Fruit fly (Drosophila melanogaster): ENCODE measurements around the gene Cpr78Cb.

DNA sequence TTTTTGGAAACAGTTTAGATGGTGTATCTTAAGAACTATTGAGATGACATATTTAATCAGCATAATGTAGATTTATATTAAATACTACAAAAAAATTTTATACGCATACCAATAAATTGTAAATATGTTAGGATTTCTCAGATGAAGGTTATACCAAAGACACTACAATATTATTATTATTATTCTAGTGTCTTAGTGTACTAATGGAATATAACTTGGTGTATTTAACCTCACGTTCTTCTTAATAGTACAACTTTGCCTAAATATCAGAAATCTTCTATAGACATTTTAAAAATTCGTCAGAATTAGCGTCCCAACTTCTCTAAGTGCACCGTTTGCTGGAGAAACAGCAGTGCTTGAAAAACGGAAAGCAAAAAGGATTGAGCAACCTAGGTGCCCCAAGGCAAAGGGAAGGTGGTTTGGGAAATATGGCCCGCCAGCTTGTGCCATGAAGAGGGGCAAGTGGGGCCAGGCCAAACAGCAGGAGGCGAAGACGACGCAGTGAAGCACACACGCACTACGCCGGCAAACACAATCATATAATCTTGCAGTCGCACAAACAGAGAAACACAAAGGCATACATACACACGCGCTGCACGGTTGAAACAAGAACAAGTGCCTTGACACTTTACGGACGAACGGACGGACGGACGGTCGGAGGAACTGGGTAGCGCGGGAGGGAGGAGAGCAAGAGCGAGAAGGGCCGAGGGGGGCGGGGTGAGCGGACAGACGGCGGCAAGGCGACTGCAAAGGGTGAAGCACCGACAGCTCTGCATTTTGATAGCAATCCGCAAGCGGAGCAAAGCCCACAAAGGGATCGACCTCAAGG is 41.1 kb upstream of the Cpr78Cb start:
- TF ChIP-seq Hr38 (GFP tag; optimal IDR thresholded peaks at IDR 0.05) (no peak), fd85E (GFP tag; optimal IDR thresholded peaks at IDR 0.05) (no peak), acj6 (GFP tag; optimal IDR thresholded peaks at IDR 0.05) (peak; percentile 65), spab (GFP tag; optimal IDR thresholded peaks at IDR 0.05) (peak; percentile 79), CG11294 (GFP tag; IDR thresholded peaks at IDR 0.05) (no peak), Smox (GFP tag; optimal IDR thresholded peaks at IDR 0.05) (peak; percentile 56), dsx (GFP tag; optimal IDR thresholded peaks at IDR 0.05; ENCODE audit: poor library complexity, severe bottlenecking) (peak; percentile 47), CG15336 (GFP tag; IDR thresholded peaks at IDR 0.05) (no peak), CG10631 (GFP tag; optimal IDR thresholded peaks at IDR 0.05) (peak; percentile 83)
